Fruit fly (Drosophila melanogaster) whole organism, embryonic: ENCODE measurements around the gene Kat60.

Experiments used
- Abd-B ChIP-seq: fragments of 200-800 bp; sonication (Bioruptor generic); optimal IDR thresholded peaks from 2 replicates; lab custom pipeline; 2018; ENCODE audit warnings: missing biosample characterization, mild to moderate bottlenecking, missing genetic modification characterization, moderate library complexity
- CG31388 ChIP-seq: fragments of 200-800 bp; sonication (Bioruptor generic); optimal IDR thresholded peaks from 2 replicates; lab custom pipeline; 2016; ENCODE audit warnings: missing biosample characterization, missing genetic modification characterization
- CG3838 ChIP-seq: fragments of 200-800 bp; sonication (Bioruptor generic); optimal IDR thresholded peaks from 3 replicates; lab custom pipeline; 2016; ENCODE audit warnings: missing biosample characterization, missing genetic modification characterization
- CG43689 ChIP-seq: fragments of 200-800 bp; sonication (Bioruptor generic); IDR thresholded peaks from 2 replicates; pipeline ENCODE4 v1.3.6; 2022; ENCODE audit warnings: missing biosample characterization, missing genetic modification characterization
- CG7928 ChIP-seq: fragments of 200-800 bp; sonication (Bioruptor generic); optimal IDR thresholded peaks from 2 replicates; lab custom pipeline; 2017; ENCODE audit warnings: missing biosample characterization, mild to moderate bottlenecking, missing genetic modification characterization
- HLH4C ChIP-seq: fragments of 200-800 bp; sonication (Bioruptor generic); IDR thresholded peaks from 3 replicates; pipeline ENCODE4 v1.3.6; 2022; ENCODE audit warnings: missing biosample characterization, missing genetic modification characterization; ENCODE audit not compliant: partially characterized antibody
- Hand ChIP-seq: fragments of 200-800 bp; sonication (Bioruptor generic); optimal IDR thresholded peaks from 2 replicates; lab custom pipeline; 2017; ENCODE audit warnings: mild to moderate bottlenecking, missing biosample characterization, missing genetic modification reagents, missing genetic modification characterization
- Lhr ChIP-seq: fragments of 200-800 bp; sonication (Bioruptor generic); optimal IDR thresholded peaks from 3 replicates; lab custom pipeline; 2017; ENCODE audit warnings: mild to moderate bottlenecking, missing biosample characterization, missing genetic modification reagents, missing genetic modification characterization
- Nf-YB ChIP-seq: fragments of 200-800 bp; sonication (Bioruptor generic); optimal IDR thresholded peaks from 3 replicates; lab custom pipeline; 2019; ENCODE audit warnings: missing biosample characterization, mild to moderate bottlenecking, missing genetic modification characterization, moderate library complexity
- Rfx ChIP-seq: fragments of 200-800 bp; sonication (Bioruptor generic); IDR thresholded peaks from 2 replicates; pipeline ENCODE4 v1.3.6; 2022; ENCODE audit warnings: missing biosample characterization, missing genetic modification characterization
- Rx ChIP-seq: fragments of 200-800 bp; sonication (Bioruptor generic); IDR thresholded peaks from 2 replicates; pipeline ENCODE4 v1.3.6; 2022; ENCODE audit warnings: missing biosample characterization, missing genetic modification characterization
- bcd ChIP-seq: fragments of 200-800 bp; sonication (Bioruptor generic); optimal IDR thresholded peaks from 2 replicates; lab custom pipeline; 2017; ENCODE audit warnings: missing biosample characterization, mild to moderate bottlenecking, missing genetic modification characterization
- crc ChIP-seq: fragments of 200-800 bp; sonication (Bioruptor generic); optimal IDR thresholded peaks from 2 replicates; lab custom pipeline; 2016; ENCODE audit warnings: missing biosample characterization, missing genetic modification characterization
- stwl ChIP-seq: fragments of 200-800 bp; sonication (Bioruptor generic); optimal IDR thresholded peaks from 3 replicates; lab custom pipeline; 2018; ENCODE audit warnings: missing biosample characterization, mild to moderate bottlenecking, missing genetic modification characterization, moderate library complexity

- TF ChIP-seq CG3838 (GFP tag; lab: Kevin White, UChicago) (no peak), Rfx (GFP tag; lab: Robert Waterston, UW) (no peak), Hand (GFP tag; lab: Kevin White, UChicago) (no peak), Abd-B (GFP tag; lab: Kevin White, UChicago) (no peak), Lhr (GFP tag; lab: Kevin White, UChicago) (no peak), Rx (GFP tag; lab: Robert Waterston, UW) (no peak), HLH4C (GFP tag; lab: Robert Waterston, UW) (no peak), Nf-YB (GFP tag; lab: Kevin White, UChicago) (no peak), CG43689 (GFP tag; lab: Robert Waterston, UW) (no peak), crc (GFP tag; lab: Kevin White, UChicago) (no peak), CG31388 (GFP tag; lab: Kevin White, UChicago) (no peak), stwl (tag; lab: Kevin White, UChicago) (no peak), bcd (GFP tag; lab: Kevin White, UChicago) (no peak), CG7928 (no peak)
These were observed 17.3 kb upstream of the Kat60 start for dm6 chr3R:5249308-5249707.
